Fruit fly (Drosophila melanogaster): Measurements from ENCODE around the gene CG15894.

DNA sequence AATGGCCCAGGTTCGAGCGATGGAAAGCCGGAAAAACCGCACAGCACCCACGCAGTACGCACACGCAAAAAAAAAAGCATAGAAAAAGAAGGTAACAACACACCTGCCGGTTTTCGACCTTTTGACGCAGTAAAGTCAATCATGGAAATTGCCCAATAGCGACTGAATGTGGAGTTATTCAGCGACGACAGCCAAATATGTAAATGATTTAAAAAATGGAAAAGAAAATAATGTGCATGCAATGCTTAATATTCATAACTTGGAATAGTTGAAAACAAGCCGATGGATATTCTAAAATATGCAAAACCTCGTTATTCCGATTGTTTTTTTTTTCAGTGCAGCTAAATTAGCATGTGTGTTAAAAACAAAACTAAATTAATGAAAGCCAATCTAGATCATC is 5.8 kb upstream of the CG15894 start:
- no peak for TF ChIP-seq CG8478 (optimal IDR thresholded peaks at IDR 0.05)
- TF ChIP-seq Dll (optimal IDR thresholded peaks at IDR 0.05): no peak
- TF ChIP-seq EcR (GFP tag; optimal IDR thresholded peaks at IDR 0.05): no peak
- no peak for TF ChIP-seq pan (optimal IDR thresholded peaks at IDR 0.05)
- no peak for TF ChIP-seq psq (optimal IDR thresholded peaks at IDR 0.05)
- no peak for TF ChIP-seq usp (GFP tag; optimal IDR thresholded peaks at IDR 0.05)
